Fruit fly (Drosophila melanogaster): ENCODE results near the gene CG13653.

CG13653 gene

dm6 chr3R:25207405-25208003 is 12.2 kb downstream of the CG13653 start (continued):
- peak; percentile 74 for TF ChIP-seq Sox102F (GFP tag; optimal IDR thresholded peaks at IDR 0.05)
- peak; percentile 80 to 82 for TF ChIP-seq ss (GFP tag; optimal IDR thresholded peaks at IDR 0.05)
- peak; percentile 83 for TF ChIP-seq acj6 (GFP tag; optimal IDR thresholded peaks at IDR 0.05)
- TF ChIP-seq CG6163 (GFP tag; IDR thresholded peaks at IDR 0.05), result peak; percentile 87
- TF ChIP-seq Ets96B (tag; optimal IDR thresholded peaks at IDR 0.05), result peak; percentile 92
- TF ChIP-seq dac (GFP tag; optimal IDR thresholded peaks at IDR 0.05), result peak; percentile 82
- peak; percentile 87 for TF ChIP-seq achi (GFP tag; optimal IDR thresholded peaks at IDR 0.05)
- TF ChIP-seq CG8632 (GFP tag; optimal IDR thresholded peaks at IDR 0.05), result peak; percentile 83
- TF ChIP-seq OdsH (GFP tag; optimal IDR thresholded peaks at IDR 0.05), result peak; percentile 89

DNA sequence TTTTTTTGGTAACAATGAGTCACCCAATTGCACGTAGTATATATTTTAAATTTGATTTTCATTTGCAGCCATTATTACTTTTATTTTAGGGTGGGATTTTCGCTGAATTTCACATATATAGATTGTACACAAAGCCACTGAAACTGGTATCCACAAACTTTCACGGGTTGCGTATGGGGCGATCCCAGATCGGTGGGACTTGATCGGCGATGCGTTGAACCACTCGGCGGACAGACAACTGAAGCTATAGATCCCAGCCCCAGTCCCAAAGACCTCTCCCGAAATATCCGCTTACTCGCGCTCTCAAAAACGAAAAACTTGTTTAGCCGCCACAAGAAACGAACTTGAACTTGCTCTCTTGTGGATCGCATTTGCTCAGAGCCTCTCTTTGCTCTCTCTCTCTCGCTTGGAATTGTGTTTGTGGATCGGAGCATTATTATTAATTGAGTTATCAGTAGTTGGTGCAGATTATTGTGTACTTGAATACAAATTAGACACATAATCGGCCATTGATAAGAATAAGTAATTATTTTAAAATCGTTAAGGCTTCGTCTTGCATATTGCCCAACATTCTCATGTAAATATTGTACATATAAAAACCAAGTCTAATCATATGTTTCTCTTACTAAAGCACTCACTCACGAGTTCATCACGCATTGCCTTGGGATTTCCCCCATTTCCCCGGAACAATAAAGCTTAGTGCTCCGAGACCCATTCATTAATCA is 12.9 kb downstream of the CG13653 start, which contains the start of gene Cad96Ca:
Gene Cad96Ca, minus strand, starts transcription at position 242 of the 725 bp plus-strand sequence.
- TF ChIP-seq svp (GFP tag) (no peak), CG34406 (GFP tag; optimal IDR thresholded peaks at IDR 0.05) (no peak), CG11294 (GFP tag; IDR thresholded peaks at IDR 0.05) (no peak), fkh (GFP tag; optimal IDR thresholded peaks at IDR 0.05) (no peak), Hr4 (GFP tag; optimal IDR thresholded peaks at IDR 0.05) (no peak), CG6854 (GFP tag; optimal IDR thresholded peaks at IDR 0.05) (peak; percentile 41), Eip78C (GFP tag) (no peak), Eip93F (GFP tag; optimal IDR thresholded peaks at IDR 0.05) (no peak), CG16779 (tag; optimal IDR thresholded peaks at IDR 0.05) (no peak), CG1621 (tag; optimal IDR thresholded peaks at IDR 0.05) (peak; percentile 35), Sox15 (GFP tag; optimal IDR thresholded peaks at IDR 0.05) (no peak), fd59A (GFP tag; optimal IDR thresholded peaks at IDR 0.05) (no peak), net (GFP tag; optimal IDR thresholded peaks at IDR 0.05) (no peak), Gug (GFP tag; IDR thresholded peaks at IDR 0.05) (no peak), CG31627 (GFP tag; optimal IDR thresholded peaks at IDR 0.05) (no peak), CG6163 (GFP tag; IDR thresholded peaks at IDR 0.05) (0 out of 3 replicates have a peak, but pooled peaks have one; percentile 15), dsx (GFP tag; optimal IDR thresholded peaks at IDR 0.05; ENCODE audit: poor library complexity, severe bottlenecking) (peak; percentile 23), ss (GFP tag; optimal IDR thresholded peaks at IDR 0.05) (peak; percentile 9 to 44), CG9139 (GFP tag; optimal IDR thresholded peaks at IDR 0.05) (peak; percentile 1), salr (GFP tag; optimal IDR thresholded peaks at IDR 0.05) (no peak), CG11902 (GFP tag; optimal IDR thresholded peaks at IDR 0.05) (no peak), eg (GFP tag; IDR thresholded peaks at IDR 0.05) (peak; percentile 39; the same call in 1 of the 3 replicates)

dm6 chr3R:25208767-25209075 is 13.4 kb downstream of the CG13653 start:
- TF ChIP-seq CG6792 (GFP tag; optimal IDR thresholded peaks at IDR 0.05), result no peak
- peak; percentile 40 for TF ChIP-seq Eip78C (GFP tag)

- TF ChIP-seq Smox (GFP tag; optimal IDR thresholded peaks at IDR 0.05), result no peak
- TF ChIP-seq svp (GFP tag), result peak; percentile 88
- no peak for TF ChIP-seq Sox14 (GFP tag; optimal IDR thresholded peaks at IDR 0.05)
- no peak for TF ChIP-seq CG32006 (GFP tag; optimal IDR thresholded peaks at IDR 0.05)
These were observed 13.9 kb downstream of the CG13653 start for dm6 chr3R:25209207-25209606.

dm6 chr3R:25215123-25215522 is 19.8 kb downstream of the CG13653 start, which contains the start of gene Saysd1:
Saysd1 (minus strand) TSS chr3R:25215188.
- TF ChIP-seq achi (GFP tag; optimal IDR thresholded peaks at IDR 0.05), result peak; percentile 50
- peak; percentile 97 for TF ChIP-seq fkh (GFP tag; optimal IDR thresholded peaks at IDR 0.05)
- no peak for TF ChIP-seq Hr38 (GFP tag; optimal IDR thresholded peaks at IDR 0.05)
- peak; percentile 60 for TF ChIP-seq vri (GFP tag; optimal IDR thresholded peaks at IDR 0.05)
- TF ChIP-seq CG3919 (GFP tag; optimal IDR thresholded peaks at IDR 0.05), result peak; percentile 53
- TF ChIP-seq fd59A (GFP tag; optimal IDR thresholded peaks at IDR 0.05), result no peak
- TF ChIP-seq CG6792 (GFP tag; optimal IDR thresholded peaks at IDR 0.05), result no peak
- no peak for TF ChIP-seq CG11294 (GFP tag; IDR thresholded peaks at IDR 0.05)
- TF ChIP-seq cyc (GFP tag; optimal IDR thresholded peaks at IDR 0.05), result peak; percentile 44
- TF ChIP-seq dsx (GFP tag; optimal IDR thresholded peaks at IDR 0.05; ENCODE audit: poor library complexity, severe bottlenecking), result peak; percentile 33
- no peak for TF ChIP-seq ss (GFP tag; optimal IDR thresholded peaks at IDR 0.05)
- peak; percentile 28 for TF ChIP-seq esn (GFP tag; optimal IDR thresholded peaks at IDR 0.05)
- TF ChIP-seq Sox102F (GFP tag; optimal IDR thresholded peaks at IDR 0.05), result no peak
- no peak for TF ChIP-seq CG10669 (GFP tag; optimal IDR thresholded peaks at IDR 0.05)

All from whole organism, prepupa.